Fruit fly (Drosophila melanogaster) whole organism, embryonic: ENCODE results near the gene rhea.

ENCODE experiments used
- CG11723 ChIP-seq: fragments of 200-800 bp; sonication (Bioruptor generic); optimal IDR thresholded peaks from 2 replicates; lab custom pipeline; 2017; ENCODE audit warnings: missing biosample characterization, mild to moderate bottlenecking, missing genetic modification characterization
- CG13123 ChIP-seq: fragments of 200-800 bp; sonication (Bioruptor generic); optimal IDR thresholded peaks from 2 replicates; lab custom pipeline; 2016; ENCODE audit warnings: missing biosample characterization, missing genetic modification characterization
- CG13894 ChIP-seq: fragments of 200-800 bp; sonication (Bioruptor generic); optimal IDR thresholded peaks from 3 replicates; lab custom pipeline; 2018; ENCODE audit warnings: missing biosample characterization, mild to moderate bottlenecking, missing genetic modification characterization, moderate library complexity
- CG6272 ChIP-seq: fragments of 200-800 bp; sonication (Bioruptor generic); IDR thresholded peaks from 2 replicates; pipeline ENCODE4 v1.3.6; 2022; ENCODE audit warnings: missing biosample characterization, missing genetic modification characterization
- CG7839 ChIP-seq: fragments of 200-800 bp; sonication (Bioruptor generic); optimal IDR thresholded peaks from 3 replicates; lab custom pipeline; 2018; ENCODE audit warnings: missing biosample characterization, mild to moderate bottlenecking, missing genetic modification characterization, moderate library complexity
- Dip2 ChIP-seq: fragments of 200-800 bp; sonication (Bioruptor generic); IDR thresholded peaks from 2 replicates; pipeline ENCODE4 v1.3.6; 2022; ENCODE audit warnings: missing biosample characterization, missing genetic modification characterization
- pita ChIP-seq: fragments of 200-800 bp; sonication (Bioruptor generic); optimal IDR thresholded peaks from 2 replicates; lab custom pipeline; 2017; ENCODE audit warnings: missing biosample characterization, mild to moderate bottlenecking, missing genetic modification characterization
- rib ChIP-seq: fragments of 200-800 bp; sonication (Bioruptor generic); IDR thresholded peaks from 2 replicates; pipeline ENCODE4 v1.3.6; 2022; ENCODE audit warnings: missing biosample characterization, missing genetic modification characterization
- unpg ChIP-seq: fragments of 200-800 bp; sonication (Bioruptor generic); optimal IDR thresholded peaks from 3 replicates; lab custom pipeline; 2018; ENCODE audit warnings: missing biosample characterization, mild to moderate bottlenecking, missing genetic modification characterization, moderate library complexity
- z ChIP-seq: fragments of 200-800 bp; sonication (Bioruptor generic); IDR thresholded peaks from 3 replicates; pipeline ENCODE4 v1.3.6; 2022; ENCODE audit warnings: missing biosample characterization, missing genetic modification characterization

- no peak for TF ChIP-seq CG11723 (GFP tag; lab: Kevin White, UChicago)
- TF ChIP-seq z: no peak
- TF ChIP-seq CG7839 (tag; lab: Kevin White, UChicago): no peak
- no peak for TF ChIP-seq pita (GFP tag; lab: Kevin White, UChicago)
- no peak for TF ChIP-seq rib (GFP tag; lab: Robert Waterston, UW)
- no peak for TF ChIP-seq Dip2 (GFP tag; lab: Robert Waterston, UW)
- TF ChIP-seq CG13123 (GFP tag; lab: Kevin White, UChicago): no peak
- TF ChIP-seq CG13894: no peak
- no peak for TF ChIP-seq CG6272
- no peak for TF ChIP-seq unpg (GFP tag; lab: Kevin White, UChicago)
Observed at dm6 chr3L:8582105-8582707, 37.4 kb downstream of the rhea start.
